Worm (Caenorhabditis elegans) whole organism, L3 larva: Measurements from ENCODE around the gene C16C4.1.

Source experiments
- hmg-11 ChIP-seq: sonication (generic microtip); optimal IDR thresholded peaks from 2 replicates; lab custom pipeline; 2016; ENCODE audit warnings: missing genetic modification characterization, missing compliant biosample characterization
- lin-15B ChIP-seq: fragments of 150-350 bp; optimal IDR thresholded peaks from 2 replicates; lab custom pipeline; 2014; ENCODE audit warnings: missing biosample characterization, missing genetic modification characterization
- lin-39 ChIP-seq: fragments of 150-350 bp; optimal IDR thresholded peaks from 2 replicates; lab custom pipeline; 2018; ENCODE audit warnings: missing biosample characterization, missing genetic modification reagents, missing genetic modification characterization
- nhr-11 ChIP-seq: fragments of 150-350 bp; optimal IDR thresholded peaks from 2 replicates; lab custom pipeline; 2014; ENCODE audit warnings: missing biosample characterization, missing genetic modification characterization
- pqm-1 ChIP-seq: fragments of 150-350 bp; optimal IDR thresholded peaks from 2 replicates; lab custom pipeline; 2017; ENCODE audit warnings: missing biosample characterization, missing genetic modification characterization, inconsistent platforms

ce11 chrII:1884635-1885034 lies 9.4 kb upstream of the C16C4.1 start, which contains the start of gene math-6:
- TF ChIP-seq hmg-11 (tag; lab: Kevin White, UChicago) (no peak), pqm-1 (tag; lab: Kevin White, UChicago) (no peak), lin-39 (no peak), nhr-11 (tag; lab: Kevin White, UChicago) (no peak), lin-15B (tag; lab: Kevin White, UChicago) (no peak)
